Worm (Caenorhabditis elegans) whole organism, L1 larva: ENCODE measurements around the gene sgk-1.

Experiments used
- C16A3.4 ChIP-seq: fragments of 150-350 bp; optimal IDR thresholded peaks from 2 replicates; lab custom pipeline; 2014; ENCODE audit warnings: missing biosample characterization, missing genetic modification characterization
- F16B12.6 ChIP-seq: fragments of 150-350 bp; optimal IDR thresholded peaks from 2 replicates; lab custom pipeline; 2014; ENCODE audit warnings: missing biosample characterization, missing genetic modification characterization
- aha-1 ChIP-seq: fragments of 150-350 bp; optimal IDR thresholded peaks from 2 replicates; lab custom pipeline; 2014; ENCODE audit warnings: missing biosample characterization, missing genetic modification characterization
- alr-1 ChIP-seq: fragments of 200-800 bp; sonication (Bioruptor generic); optimal IDR thresholded peaks from 2 replicates; lab custom pipeline; 2018; ENCODE audit warnings: borderline replicate concordance, mild to moderate bottlenecking, missing genetic modification characterization, missing compliant biosample characterization
- aly-2 ChIP-seq: fragments of 150-350 bp; optimal IDR thresholded peaks from 2 replicates; lab custom pipeline; 2014; ENCODE audit warnings: missing biosample characterization, missing genetic modification characterization
- ama-1 ChIP-seq: fragments of 150-350 bp; optimal IDR thresholded peaks from 2 replicates; lab custom pipeline; 2014
- blmp-1 ChIP-seq: fragments of 150-350 bp; optimal IDR thresholded peaks from 2 replicates; lab custom pipeline; 2014; ENCODE audit warnings: missing biosample characterization, missing genetic modification characterization
- ceh-63 ChIP-seq: fragments of 200-800 bp; sonication (Bioruptor generic); optimal IDR thresholded peaks from 2 replicates; lab custom pipeline; 2018; ENCODE audit warnings: mild to moderate bottlenecking, missing genetic modification characterization, missing compliant biosample characterization
- ceh-82 ChIP-seq, 3 experiments: fragments of 150-350 bp in 1 of 3; sonication (generic microtip) in 2 of 3; optimal IDR thresholded peaks; 2 replicates each; lab custom pipeline; 2014 to 2017; ENCODE audit warnings: missing biosample characterization in 3 of 3, missing genetic modification characterization in 3 of 3
- ceh-88 ChIP-seq: fragments of 200-800 bp; sonication (Bioruptor generic); IDR thresholded peaks from 2 replicates; pipeline ENCODE4 v1.3.6; 2022; ENCODE audit warnings: missing genetic modification characterization, missing compliant biosample characterization
- dpl-1 ChIP-seq, 3 experiments: fragments of 150-350 bp in 2 of 3; sonication (generic microtip) in 1 of 3; optimal IDR thresholded peaks; 2 replicates each; lab custom pipeline; 2014 to 2017; ENCODE audit warnings: missing biosample characterization in 3 of 3, missing genetic modification characterization in 3 of 3, missing genetic modification reagents in 3 of 3
- dsc-1 ChIP-seq: sonication (generic microtip); optimal IDR thresholded peaks from 2 replicates; lab custom pipeline; 2016; ENCODE audit warnings: mild to moderate bottlenecking, missing genetic modification characterization, missing compliant biosample characterization
- efl-1 ChIP-seq, 4 experiments: fragments of 150-350 bp; optimal IDR thresholded peaks in 3 of 4; peaks in 1 of 4; 1 replicate in 1 of 4; 2 replicates in 3 of 4; lab custom pipeline; 2014; ENCODE audit warnings: missing biosample characterization in 2 of 4, missing genetic modification characterization in 2 of 4, missing genetic modification reagents in 2 of 4
- egl-13 ChIP-seq: sonication (generic microtip); optimal IDR thresholded peaks from 2 replicates; lab custom pipeline; 2016; ENCODE audit warnings: missing genotype, missing genetic modification reagents, missing genetic modification characterization, missing compliant biosample characterization
- elt-2 ChIP-seq: sonication (generic microtip); optimal IDR thresholded peaks from 2 replicates; lab custom pipeline; 2016; ENCODE audit warnings: missing genetic modification characterization, mild to moderate bottlenecking, inconsistent platforms, missing compliant biosample characterization, missing genetic modification reagents
- elt-3 ChIP-seq, 6 experiments: fragments of 150-350 bp in 1 of 6; sonication (generic microtip); optimal IDR thresholded peaks; 2 replicates each; lab custom pipeline; 2017 to 2018; ENCODE audit warnings: missing biosample characterization in 6 of 6, missing genetic modification characterization in 6 of 6, inconsistent platforms in 1 of 6
- ets-5 ChIP-seq: fragments of 200-800 bp; sonication (Bioruptor generic); IDR thresholded peaks from 2 replicates; pipeline ENCODE4 v1.3.6; 2022; ENCODE audit warnings: missing genetic modification characterization, missing compliant biosample characterization
- fkh-8 ChIP-seq: sonication (generic microtip); optimal IDR thresholded peaks from 2 replicates; lab custom pipeline; 2016; ENCODE audit warnings: mild to moderate bottlenecking, missing genetic modification characterization, missing compliant biosample characterization
- fos-1 ChIP-seq: fragments of 150-350 bp; optimal IDR thresholded peaks from 2 replicates; lab custom pipeline; 2014; ENCODE audit warnings: missing biosample characterization, missing genetic modification characterization
- hlh-17 ChIP-seq: fragments of 200-800 bp; sonication (Bioruptor generic); optimal IDR thresholded peaks from 2 replicates; lab custom pipeline; 2018; ENCODE audit warnings: missing genetic modification characterization, mild to moderate bottlenecking, missing compliant biosample characterization, moderate library complexity, borderline replicate concordance
- jun-1 ChIP-seq: fragments of 150-350 bp; optimal IDR thresholded peaks from 2 replicates; lab custom pipeline; 2014; ENCODE audit warnings: missing biosample characterization, missing genetic modification reagents, missing genetic modification characterization
- lin-13 ChIP-seq: fragments of 150-350 bp; optimal IDR thresholded peaks from 2 replicates; lab custom pipeline; 2014; ENCODE audit warnings: missing biosample characterization, missing genetic modification reagents, missing genetic modification characterization
- lin-14 ChIP-seq: fragments of 200-800 bp; sonication (Bioruptor generic); optimal IDR thresholded peaks from 2 replicates; lab custom pipeline; 2018; ENCODE audit warnings: mild to moderate bottlenecking, missing genetic modification characterization, moderate library complexity, missing compliant biosample characterization
- lin-35 ChIP-seq, 2 experiments: fragments of 150-350 bp; optimal IDR thresholded peaks; 2 replicates each; lab custom pipeline; 2014; ENCODE audit warnings: missing biosample characterization in 2 of 2, missing genetic modification characterization in 2 of 2, missing genetic modification reagents in 2 of 2
- mdl-1 ChIP-seq, 2 experiments: fragments of 150-350 bp; optimal IDR thresholded peaks; 2 replicates each; lab custom pipeline; 2014 to 2017; ENCODE audit warnings: missing biosample characterization in 2 of 2, missing genetic modification characterization in 2 of 2, inconsistent platforms in 1 of 2
- mef-2 ChIP-seq: fragments of 150-350 bp; optimal IDR thresholded peaks from 2 replicates; lab custom pipeline; 2014; ENCODE audit warnings: missing biosample characterization, missing genetic modification characterization
- mep-1 ChIP-seq: fragments of 150-350 bp; optimal IDR thresholded peaks from 2 replicates; lab custom pipeline; 2014; ENCODE audit warnings: missing biosample characterization, missing genetic modification characterization
- nhr-19 ChIP-seq: fragments of 200-800 bp; sonication (Bioruptor generic); conservative IDR thresholded peaks from 2 replicates; pipeline ENCODE4 v1.3.6; 2022; ENCODE audit warnings: missing genetic modification characterization, missing compliant biosample characterization
- nhr-20 ChIP-seq: sonication (generic microtip); optimal IDR thresholded peaks from 2 replicates; lab custom pipeline; 2016; ENCODE audit warnings: mild to moderate bottlenecking, missing genetic modification characterization, missing compliant biosample characterization
- nhr-47 ChIP-seq: sonication (generic microtip); optimal IDR thresholded peaks from 2 replicates; lab custom pipeline; 2016; ENCODE audit warnings: mild to moderate bottlenecking, missing genetic modification characterization, moderate library complexity, missing compliant biosample characterization
- nhr-71 ChIP-seq: sonication (generic microtip); optimal IDR thresholded peaks from 2 replicates; lab custom pipeline; 2016; ENCODE audit warnings: mild to moderate bottlenecking, missing genetic modification characterization, moderate library complexity, missing compliant biosample characterization
- nhr-76 ChIP-seq: sonication (generic microtip); optimal IDR thresholded peaks from 2 replicates; lab custom pipeline; 2017; ENCODE audit warnings: missing biosample characterization, missing genetic modification characterization
- nhr-77 ChIP-seq: fragments of 150-350 bp; optimal IDR thresholded peaks from 2 replicates; lab custom pipeline; 2014; ENCODE audit warnings: missing biosample characterization, missing genetic modification characterization
- nhr-84 ChIP-seq: sonication (generic microtip); optimal IDR thresholded peaks from 2 replicates; lab custom pipeline; 2017; ENCODE audit warnings: missing biosample characterization, missing genetic modification characterization
- nhr-85 ChIP-seq: sonication (generic microtip); peaks from one replicate; lab custom pipeline; 2016; ENCODE audit warnings: missing genetic modification characterization, inconsistent platforms, missing compliant biosample characterization
- nhr-90 ChIP-seq: sonication (generic microtip); optimal IDR thresholded peaks from 2 replicates; lab custom pipeline; 2016; ENCODE audit warnings: mild to moderate bottlenecking, missing genetic modification characterization, missing compliant biosample characterization; ENCODE audit not compliant: poor library complexity
- pag-3 ChIP-seq: sonication (generic microtip); optimal IDR thresholded peaks from 2 replicates; lab custom pipeline; 2017; ENCODE audit warnings: missing genetic modification characterization, mild to moderate bottlenecking, missing compliant biosample characterization, antibody characterized with exemption, borderline replicate concordance; ENCODE audit not compliant: insufficient read depth
- rnt-1 ChIP-seq: sonication (generic microtip); optimal IDR thresholded peaks from 2 replicates; lab custom pipeline; 2016; ENCODE audit warnings: mild to moderate bottlenecking, missing genetic modification characterization, moderate library complexity, missing compliant biosample characterization
- sptf-1 ChIP-seq: fragments of 150-350 bp; optimal IDR thresholded peaks from 2 replicates; lab custom pipeline; 2014; ENCODE audit warnings: missing biosample characterization, missing genetic modification characterization
- swsn-7 ChIP-seq: sonication (generic microtip); optimal IDR thresholded peaks from 2 replicates; lab custom pipeline; 2016; ENCODE audit warnings: missing genetic modification characterization, missing compliant biosample characterization
- tbx-2 ChIP-seq: sonication (generic microtip); optimal IDR thresholded peaks from 2 replicates; lab custom pipeline; 2016; ENCODE audit warnings: missing genetic modification characterization, missing compliant biosample characterization
- tlp-1 ChIP-seq: fragments of 150-350 bp; optimal IDR thresholded peaks from 2 replicates; lab custom pipeline; 2014; ENCODE audit warnings: missing biosample characterization, missing genetic modification characterization
- unc-30 ChIP-seq: sonication (generic microtip); optimal IDR thresholded peaks from 2 replicates; lab custom pipeline; 2017; ENCODE audit warnings: missing biosample characterization, missing genetic modification characterization
- unc-86 ChIP-seq: sonication (generic microtip); optimal IDR thresholded peaks from 2 replicates; lab custom pipeline; 2016; ENCODE audit warnings: missing genetic modification characterization, missing compliant biosample characterization
- vab-15 ChIP-seq: sonication (generic microtip); optimal IDR thresholded peaks from 2 replicates; lab custom pipeline; 2017; ENCODE audit warnings: missing genotype, mild to moderate bottlenecking, missing genetic modification characterization, missing compliant biosample characterization
- xbp-1 ChIP-seq: sonication (generic microtip); optimal IDR thresholded peaks from 2 replicates; lab custom pipeline; 2016; ENCODE audit warnings: missing genetic modification characterization, missing compliant biosample characterization
- zag-1 ChIP-seq: fragments of 150-350 bp; optimal IDR thresholded peaks from 2 replicates; lab custom pipeline; 2014; ENCODE audit warnings: missing biosample characterization, missing genetic modification characterization
- ztf-11 ChIP-seq, 2 experiments: sonication (generic microtip); optimal IDR thresholded peaks; 2 replicates each; lab custom pipeline; 2016 to 2017; ENCODE audit warnings: missing genetic modification characterization in 2 of 2, missing biosample characterization in 1 of 2, missing compliant biosample characterization in 1 of 2

Gene sgk-1

DNA sequence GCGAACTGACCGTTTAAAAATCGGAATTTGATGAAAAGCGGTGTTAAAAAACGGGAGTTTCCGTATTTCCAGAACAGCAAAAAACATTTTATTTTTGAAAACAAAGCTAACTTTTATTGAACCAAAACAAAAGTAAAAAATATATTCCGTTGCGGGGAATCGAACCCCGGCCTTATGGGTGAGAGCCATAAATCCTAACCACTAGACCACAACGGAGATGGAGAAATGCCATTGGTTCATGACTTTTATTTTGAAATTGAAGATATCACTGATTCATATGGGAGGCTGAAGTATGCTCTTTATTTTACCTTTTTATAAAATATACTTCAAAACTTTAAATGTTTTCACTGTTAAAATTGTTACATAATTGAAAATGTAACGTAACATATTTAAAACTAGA lies 23.2 kb upstream of the sgk-1 start (continued):
- TF ChIP-seq nhr-19, result 0 out of 2 replicates have a peak, but pooled peaks have one; percentile 13
- no peak for TF ChIP-seq unc-30 (tag; lab: Kevin White, UChicago)
- no peak for TF ChIP-seq nhr-76
- TF ChIP-seq nhr-90, result peak; percentile 31
- TF ChIP-seq nhr-85, result peak; percentile 6
- no peak for TF ChIP-seq blmp-1 (tag; lab: Kevin White, UChicago)
- TF ChIP-seq lin-35 (GFP tag; optimal IDR thresholded peaks at IDR 0.05; lab: Kevin White, UChicago), result peak in 1 of 2 experiments; percentile 16
- TF ChIP-seq pag-3 (tag; lab: Kevin White, UChicago), result no peak
- TF ChIP-seq fos-1 (tag; lab: Kevin White, UChicago), result no peak
- no peak for TF ChIP-seq nhr-77
- peak; percentile 35 for TF ChIP-seq nhr-47

DNA sequence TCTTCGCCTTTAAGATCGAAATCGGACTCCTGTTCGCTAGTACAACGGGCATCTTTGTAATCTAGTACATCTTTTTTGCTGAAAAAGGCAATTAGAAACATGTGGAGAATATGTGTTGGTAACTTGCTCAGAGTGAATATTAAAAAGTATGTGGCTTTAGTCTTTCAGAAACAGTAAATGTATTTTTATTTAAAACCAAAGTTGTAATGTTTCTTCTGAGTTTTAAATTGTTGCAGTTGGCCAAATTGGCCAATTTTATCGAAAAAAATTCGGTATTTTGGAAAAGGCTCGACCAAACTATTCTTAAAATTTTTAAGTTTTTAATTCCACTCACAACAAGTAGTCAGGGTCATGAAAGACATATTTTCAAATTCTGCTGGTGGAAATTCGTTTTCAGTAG lies 21.2 kb upstream of the sgk-1 start, which contains the start of gene F52E10.2:
TSS of gene F52E10.2 (minus strand) at position 101 of the 400 bp plus-strand sequence.
- TF ChIP-seq mef-2 (no peak), F16B12.6 (no peak), lin-13 (GFP tag; lab: Kevin White, UChicago) (no peak), elt-2 (tag; lab: Kevin White, UChicago) (no peak), ceh-82 (tag; optimal IDR thresholded peaks at IDR 0.05; lab: Kevin White, UChicago) (no peak), nhr-90 (no peak), alr-1 (no peak)
- TF ChIP-seq, all 84 proteins: peak for 0

DNA sequence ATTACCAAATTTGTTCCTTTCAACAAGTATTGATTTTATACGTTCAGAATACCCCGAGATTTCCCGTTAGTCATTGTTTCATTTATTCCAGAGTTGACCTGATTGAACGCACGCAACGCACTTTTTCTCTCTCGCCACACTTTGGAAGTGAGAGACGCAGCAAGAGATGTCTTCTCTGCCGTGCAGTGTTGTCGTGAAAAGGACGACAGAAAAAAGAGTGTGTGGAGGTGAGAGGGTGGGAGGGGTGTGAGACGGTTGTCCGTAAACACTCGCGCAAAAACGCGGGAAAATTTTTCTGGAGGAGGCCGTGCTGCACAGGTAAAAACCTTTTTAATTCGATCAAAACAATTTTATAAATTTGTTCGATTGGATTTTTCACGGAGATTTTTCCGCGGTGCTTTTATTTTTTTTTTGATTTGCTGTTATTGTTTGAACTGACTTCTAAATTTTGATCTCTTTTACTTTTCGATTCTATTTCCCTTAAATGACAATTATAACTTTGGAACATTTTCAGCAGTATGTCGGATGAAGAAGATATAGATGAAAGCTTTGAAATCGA lies 13.4 kb upstream of the sgk-1 start, which contains the start of gene sdc-1:
TSS of gene sdc-1 (plus strand) at position 509 of the 559 bp plus-strand sequence.
- TF ChIP-seq nhr-84, result no peak
- peak; percentile 19 for TF ChIP-seq xbp-1
- no peak for TF ChIP-seq mef-2
- TF ChIP-seq blmp-1 (tag; lab: Kevin White, UChicago), result peak; percentile 43
- TF ChIP-seq egl-13 (tag; lab: Kevin White, UChicago), result no peak
- peak; percentile 20 for TF ChIP-seq dsc-1 (tag; lab: Kevin White, UChicago)
- TF ChIP-seq efl-1 (optimal IDR thresholded peaks at IDR 0.05; lab: Kevin White, UChicago), result peak; percentile 65 to 77
- TF ChIP-seq efl-1 (GFP tag; optimal IDR thresholded peaks at IDR 0.05 in 1 of 2; lab: Kevin White, UChicago), result peak; percentile 44 to 94
- no peak for TF ChIP-seq sptf-1 (tag; lab: Kevin White, UChicago)
- TF ChIP-seq elt-3 (tag; optimal IDR thresholded peaks at IDR 0.05; lab: Kevin White, UChicago), result no peak
- TF ChIP-seq lin-14 (GFP tag; lab: Kevin White, UChicago), result peak; percentile 77
- TF ChIP-seq alr-1, result no peak
- TF ChIP-seq dpl-1 (GFP tag; optimal IDR thresholded peaks at IDR 0.05; lab: Kevin White, UChicago), result peak; percentile 36 to 65 (median 63)
- no peak for TF ChIP-seq aha-1
- peak; percentile 52 for TF ChIP-seq rnt-1 (tag; lab: Kevin White, UChicago)
- peak; percentile 3 for TF ChIP-seq tbx-2 (tag; lab: Kevin White, UChicago)
- TF ChIP-seq ets-5 (GFP tag; lab: Robert Waterston, UW), result no peak
- TF ChIP-seq zag-1 (tag; lab: Kevin White, UChicago), result no peak
- no peak for TF ChIP-seq tlp-1 (tag; lab: Kevin White, UChicago)
- peak; percentile 51 for TF ChIP-seq fkh-8
- peak; percentile 26 to 77 for TF ChIP-seq lin-35 (GFP tag; optimal IDR thresholded peaks at IDR 0.05; lab: Kevin White, UChicago)
- TF ChIP-seq swsn-7 (tag; lab: Kevin White, UChicago), result peak; percentile 35
- no peak for TF ChIP-seq vab-15 (tag; lab: Kevin White, UChicago)
- TF ChIP-seq unc-86 (tag; lab: Kevin White, UChicago), result no peak
- peak; percentile 29 for TF ChIP-seq F16B12.6
- no peak for TF ChIP-seq hlh-17 (GFP tag; lab: Kevin White, UChicago)
- TF ChIP-seq nhr-71 (tag; lab: Kevin White, UChicago), result peak; percentile 56
- no peak for TF ChIP-seq aly-2 (tag; lab: Kevin White, UChicago)
- TF ChIP-seq fos-1 (tag; lab: Kevin White, UChicago), result no peak
- no peak for TF ChIP-seq ceh-88 (GFP tag; lab: Robert Waterston, UW)
- TF ChIP-seq C16A3.4 (tag; lab: Kevin White, UChicago), result no peak
- TF ChIP-seq mep-1, result peak; percentile 73
- TF ChIP-seq unc-30 (tag; lab: Kevin White, UChicago), result no peak
- no peak for TF ChIP-seq ceh-63 (GFP tag; lab: Kevin White, UChicago)
- TF ChIP-seq ama-1 (lab: Kevin White, UChicago), result no peak
- TF ChIP-seq jun-1, result no peak
- peak in 1 of 2 experiments; percentile 52 for TF ChIP-seq mdl-1 (tag; optimal IDR thresholded peaks at IDR 0.05; lab: Kevin White, UChicago)
- peak; percentile 48 for TF ChIP-seq nhr-85
- TF ChIP-seq nhr-20, result peak; percentile 30
- no peak for TF ChIP-seq ztf-11 (tag; optimal IDR thresholded peaks at IDR 0.05; lab: Kevin White, UChicago)
